Worm (Caenorhabditis elegans) whole organism, dauer: Measurements from ENCODE around the gene set-8.
"Not testable (repeated sequence)": the region's sequence is repeated elsewhere in the genome, so short reads cannot be mapped to it uniquely, and the experiment has no call there.

Source experiments
- unc-62 ChIP-seq: sonication (generic microtip); optimal IDR thresholded peaks from 2 replicates; lab custom pipeline; 2017; ENCODE audit warnings: missing biosample characterization, missing genetic modification reagents, missing genetic modification characterization

set-8 gene

DNA sequence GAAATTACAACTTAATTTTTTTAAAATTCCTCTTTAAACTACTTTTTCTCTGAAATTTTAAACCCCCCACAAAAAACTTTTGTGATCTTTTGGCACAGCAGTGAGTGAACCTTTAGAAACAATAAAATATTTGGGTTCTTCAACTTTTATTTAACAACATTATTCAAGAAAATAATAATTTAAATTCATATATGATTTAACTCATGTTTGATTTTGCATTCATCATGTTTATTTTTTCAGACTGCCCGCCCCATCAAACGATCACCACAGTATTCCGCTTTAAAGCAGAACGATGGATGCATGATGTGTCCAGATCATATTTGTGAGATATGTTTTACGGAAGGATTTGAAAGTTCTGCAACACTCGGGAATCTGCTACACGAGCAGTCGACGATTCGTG lies at the start of gene set-8:
TSS of gene set-8 (plus strand) at position 301 of the 400 bp plus-strand sequence.
- no peak for TF ChIP-seq unc-62 (GFP tag; lab: Kevin White, UChicago)

DNA sequence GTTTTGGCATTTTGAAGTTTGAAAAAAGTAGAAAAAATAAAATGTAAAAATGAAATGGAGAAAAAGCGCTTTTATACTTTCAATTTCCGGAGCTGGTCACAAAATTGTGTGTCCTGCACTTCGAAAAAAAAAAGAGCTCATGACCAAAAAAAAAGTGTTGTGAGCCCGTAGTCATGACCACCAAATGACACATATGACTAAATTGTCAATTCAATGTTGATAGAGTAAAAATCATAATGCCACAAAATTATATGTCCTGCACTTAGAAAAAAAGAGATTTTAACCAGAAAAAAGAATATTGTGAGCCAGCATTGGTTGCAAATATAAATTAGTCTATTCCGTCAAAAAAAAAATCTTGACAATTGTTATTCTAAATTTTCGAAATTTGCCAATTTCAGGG lies 47.3 kb upstream of the set-8 start, which contains the start of gene F02C12.2:
TSS of gene F02C12.2 (minus strand) at position 101 of the 400 bp plus-strand sequence.
- TF ChIP-seq unc-62 (GFP tag; lab: Kevin White, UChicago): no peak

DNA sequence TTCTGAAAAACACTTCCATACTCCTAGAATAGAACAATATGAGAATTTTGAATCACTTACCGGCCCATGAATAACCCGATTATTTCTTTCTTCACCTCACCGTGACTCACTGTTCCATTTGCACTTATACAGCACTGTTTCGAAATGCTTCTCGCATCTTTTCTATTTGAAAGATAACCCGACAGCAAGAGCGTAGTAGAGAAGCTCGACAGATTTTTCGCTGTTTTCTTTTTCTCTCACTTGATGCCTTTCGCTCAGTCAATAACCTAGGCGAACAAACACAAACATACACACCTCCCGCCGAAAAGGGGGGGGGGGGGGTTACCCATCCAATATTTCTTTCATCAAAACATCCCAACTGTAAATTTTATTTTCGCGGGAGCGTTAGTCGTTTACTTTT lies 45.2 kb upstream of the set-8 start:
- no peak for TF ChIP-seq unc-62 (GFP tag; lab: Kevin White, UChicago)

DNA sequence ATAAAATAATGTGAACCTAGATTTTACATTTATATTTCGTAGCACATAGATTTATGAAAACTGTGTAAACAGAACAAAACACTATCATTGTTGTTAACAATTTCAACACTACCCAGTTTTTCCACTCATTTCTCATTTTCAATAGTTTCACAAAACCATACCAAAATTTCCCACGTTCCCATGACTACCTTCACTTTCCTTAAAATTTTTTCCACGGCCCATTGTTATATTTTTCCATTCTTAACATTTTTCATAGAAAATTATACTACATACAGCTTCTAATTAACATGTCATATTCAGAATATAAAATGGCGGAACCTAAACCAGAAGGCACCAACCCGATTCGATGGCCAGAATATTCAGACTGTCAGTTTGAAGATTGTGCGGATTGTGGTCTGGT lies 44.7 kb upstream of the set-8 start, which contains the start of gene F02C12.1:
TSS of gene F02C12.1 (plus strand) at position 301 of the 400 bp plus-strand sequence.
- TF ChIP-seq unc-62 (GFP tag; lab: Kevin White, UChicago): no peak

DNA sequence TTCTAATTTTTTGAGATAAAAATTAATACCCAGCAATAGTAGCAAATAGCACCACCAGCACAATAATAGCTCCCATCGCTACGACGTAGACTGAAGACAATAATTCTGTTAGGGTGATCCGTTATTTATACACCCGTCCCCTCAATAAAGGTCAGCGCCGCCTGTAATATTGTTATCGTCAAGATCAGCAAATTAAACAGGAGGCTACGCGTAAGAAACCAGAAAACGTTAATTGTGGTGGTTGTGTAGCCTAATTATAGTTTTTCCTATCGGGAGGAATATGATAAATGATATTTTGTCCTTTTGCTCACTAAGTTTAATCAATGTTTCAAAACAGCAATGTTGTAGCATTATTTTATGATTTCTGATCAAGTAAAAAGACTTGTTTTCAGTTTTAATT lies 37.0 kb upstream of the set-8 start, which contains the start of the genes cyp-13B1 and C29F7.1:
TSS of gene cyp-13B1 (minus strand) at position 101 of the 400 bp plus-strand sequence.
TSS of gene C29F7.1 (plus strand) at position 394 of the 400 bp plus-strand sequence.
- no peak for TF ChIP-seq unc-62 (GFP tag; lab: Kevin White, UChicago)

DNA sequence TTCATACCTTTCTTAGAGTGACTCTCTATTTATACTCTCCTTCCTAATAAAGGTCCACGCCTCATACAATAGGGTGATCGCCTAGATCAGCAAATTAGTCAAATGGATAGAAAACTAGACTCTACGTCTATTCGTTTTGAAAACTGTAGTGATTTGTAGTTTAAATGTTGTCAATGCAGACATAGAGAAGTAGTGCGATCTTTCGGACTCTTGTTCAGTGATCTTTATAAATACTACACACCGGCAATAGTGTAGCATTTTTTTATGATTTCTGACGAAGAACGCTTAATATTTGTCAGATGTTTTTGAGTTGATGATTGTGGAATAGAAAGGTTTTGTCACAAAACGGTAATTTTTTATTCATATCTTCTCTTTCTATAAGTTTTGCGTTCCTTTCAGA lies 35.2 kb upstream of the set-8 start:
- TF ChIP-seq unc-62 (GFP tag; lab: Kevin White, UChicago): no peak

DNA sequence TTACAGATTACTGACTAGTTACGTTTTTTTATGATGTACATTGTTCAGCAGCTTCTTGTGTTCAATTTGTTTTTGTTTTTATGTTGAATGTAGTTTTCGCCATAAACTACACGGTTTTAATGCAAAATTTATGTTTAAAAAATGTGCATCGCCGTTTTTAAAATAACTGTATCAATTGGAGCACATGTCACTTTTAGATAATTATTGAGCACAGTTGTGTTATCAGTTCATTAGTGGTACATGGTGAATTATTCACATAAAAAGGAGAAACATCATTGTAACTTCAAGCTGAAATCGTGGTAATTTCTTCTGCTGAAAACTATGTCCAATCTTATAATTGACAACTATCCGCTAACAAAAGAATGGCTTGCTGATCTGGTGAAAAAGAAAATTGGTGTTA lies 34.2 kb upstream of the set-8 start:
- TF ChIP-seq unc-62 (GFP tag; lab: Kevin White, UChicago): no peak

DNA sequence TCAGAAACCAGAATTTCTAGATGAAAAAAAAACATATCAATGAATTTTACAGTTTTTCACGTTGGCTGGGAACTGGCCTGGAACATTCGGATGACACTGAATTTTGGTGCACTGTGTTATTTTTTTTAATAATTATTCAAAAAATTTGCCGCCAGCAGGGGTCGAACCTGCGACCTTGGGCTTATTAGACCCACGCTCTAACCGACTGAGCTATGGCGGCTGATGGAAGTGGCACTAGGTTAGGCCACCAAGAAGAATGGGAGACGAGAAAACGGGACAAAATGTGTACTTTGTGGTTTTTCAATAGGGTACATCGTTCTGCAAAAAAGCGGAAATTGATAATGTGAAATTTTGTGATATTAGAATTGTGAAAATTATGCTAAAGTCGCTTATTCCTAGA lies 31.5 kb upstream of the set-8 start:
- no peak for TF ChIP-seq unc-62 (GFP tag; lab: Kevin White, UChicago)

DNA sequence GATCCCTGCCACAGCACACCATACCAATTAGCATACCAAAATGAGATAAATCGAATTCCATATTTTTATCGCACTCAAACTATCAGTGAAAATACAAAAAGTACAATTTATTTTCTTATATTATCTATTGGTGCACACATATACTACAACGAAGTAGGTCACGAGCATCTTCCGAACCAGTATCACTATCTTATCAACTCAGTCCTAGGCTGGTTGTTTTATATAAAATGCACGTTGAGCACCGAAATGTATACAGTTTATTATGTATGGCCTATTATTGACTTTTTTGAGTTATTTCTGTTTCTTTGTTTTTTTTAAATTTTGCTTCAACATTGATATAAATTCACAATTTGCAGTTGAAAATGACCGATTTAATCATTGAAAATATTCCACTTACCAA lies 30.8 kb upstream of the set-8 start, which contains the start of gene C29F7.2:
TSS of gene C29F7.2 (plus strand) at position 357 of the 400 bp plus-strand sequence.
- TF ChIP-seq unc-62 (GFP tag; lab: Kevin White, UChicago): no peak

DNA sequence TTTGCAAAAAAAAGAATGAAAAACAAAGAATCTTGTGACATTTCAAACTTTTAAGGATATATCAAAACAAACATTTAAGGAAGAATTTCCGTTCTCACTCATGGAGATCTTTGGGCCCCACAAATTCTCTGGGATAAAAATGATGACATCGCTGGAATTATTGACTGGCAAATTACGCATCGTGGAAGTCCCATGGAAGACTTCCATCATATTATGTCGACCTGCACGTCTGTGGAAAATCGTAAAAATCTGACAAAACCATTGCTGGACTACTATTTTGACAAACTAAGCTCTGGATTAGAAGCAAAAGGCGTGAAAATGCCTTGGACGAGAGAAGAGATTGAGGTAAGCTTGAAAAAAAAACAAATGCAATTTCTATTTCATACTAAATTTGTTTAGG lies 29.0 kb upstream of the set-8 start:
- TF ChIP-seq unc-62 (GFP tag; lab: Kevin White, UChicago): no peak

DNA sequence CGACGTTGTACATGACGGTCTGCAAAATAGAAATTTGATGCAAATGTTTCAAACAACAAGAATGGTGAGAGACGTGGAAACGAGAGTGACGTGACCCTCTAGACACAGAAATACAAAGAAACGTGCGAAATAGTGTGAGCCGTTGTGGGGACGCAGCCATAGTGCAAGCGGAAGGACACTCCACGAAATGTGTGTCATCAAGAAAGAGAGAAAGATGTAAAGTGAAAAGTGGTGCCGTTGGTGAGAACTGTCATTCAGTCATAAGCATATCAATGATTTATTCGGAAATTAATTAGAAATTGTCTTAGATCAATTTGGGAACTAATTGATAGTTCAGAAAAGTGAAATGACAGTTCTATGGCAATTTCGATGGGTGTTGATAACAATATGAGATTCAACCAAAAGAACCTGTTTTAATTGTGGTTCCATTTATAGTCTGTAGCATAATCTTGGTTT lies 26.6 kb upstream of the set-8 start, which contains the start of gene C29F7.3:
TSS of gene C29F7.3 (minus strand) at position 51 of the 456 bp plus-strand sequence.
- no peak for TF ChIP-seq unc-62 (GFP tag; lab: Kevin White, UChicago)

DNA sequence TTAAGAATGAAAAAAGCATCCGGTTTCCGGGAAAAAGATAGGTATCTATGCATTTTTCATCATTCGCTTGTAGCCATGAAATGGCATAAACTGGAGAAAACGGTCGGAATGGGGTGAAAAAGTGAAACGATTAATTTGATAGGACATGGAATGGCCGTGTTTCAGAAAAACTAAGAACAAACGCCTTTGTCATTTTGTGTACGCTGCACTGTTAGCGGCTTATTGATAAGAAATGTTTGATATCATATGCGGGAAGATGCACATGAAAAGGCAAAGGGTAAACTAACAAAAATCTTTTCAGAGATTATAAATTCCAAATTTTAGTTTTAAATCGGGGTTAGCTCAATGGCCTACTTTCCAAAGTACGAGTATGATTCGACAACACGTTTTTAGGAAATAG lies 25.4 kb upstream of the set-8 start:
- TF ChIP-seq unc-62 (GFP tag; lab: Kevin White, UChicago): no peak

DNA sequence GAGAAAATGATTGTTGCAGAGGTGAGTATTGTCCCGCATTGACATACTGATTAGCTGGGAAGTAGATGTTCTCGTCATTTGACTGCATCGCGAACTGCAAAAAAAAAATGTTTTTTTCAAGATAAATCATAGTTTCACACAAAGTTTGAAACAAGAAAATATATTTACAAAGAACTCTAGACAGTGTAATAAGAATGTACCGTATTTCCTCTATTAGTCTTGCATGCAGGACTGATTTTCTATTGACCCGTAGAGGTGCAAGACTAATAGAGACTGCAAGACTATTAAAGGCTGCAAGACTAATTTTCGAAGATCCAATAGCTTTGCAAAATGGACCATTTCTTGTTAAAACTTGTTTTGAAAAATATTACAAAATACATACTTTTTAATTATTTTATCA lies 23.2 kb upstream of the set-8 start, which contains the start of gene fkh-3:
TSS of gene fkh-3 (minus strand) at position 101 of the 400 bp plus-strand sequence.
- no peak for TF ChIP-seq unc-62 (GFP tag; lab: Kevin White, UChicago)

DNA sequence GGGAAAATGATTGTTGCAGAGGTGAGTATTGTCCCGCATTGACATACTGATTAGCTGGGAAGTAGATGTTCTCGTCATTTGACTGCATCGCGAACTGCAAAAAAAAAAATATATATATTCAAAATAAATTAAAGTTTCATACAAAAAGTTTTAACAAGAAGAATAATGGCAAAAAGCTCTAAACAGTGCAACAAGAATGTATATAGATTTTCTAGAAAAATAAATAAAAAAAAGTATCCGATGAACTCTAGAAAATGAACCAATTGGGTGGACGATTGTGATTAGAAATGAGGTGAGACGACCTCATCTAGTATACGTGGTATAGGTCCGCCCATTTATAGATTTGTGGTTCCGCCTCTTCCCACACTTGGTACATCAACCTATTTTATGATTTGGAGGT lies 17.8 kb upstream of the set-8 start, which contains the start of gene fkh-4:
TSS of gene fkh-4 (minus strand) at position 101 of the 400 bp plus-strand sequence.
- not testable (repeated sequence) for TF ChIP-seq unc-62 (GFP tag; lab: Kevin White, UChicago)

DNA sequence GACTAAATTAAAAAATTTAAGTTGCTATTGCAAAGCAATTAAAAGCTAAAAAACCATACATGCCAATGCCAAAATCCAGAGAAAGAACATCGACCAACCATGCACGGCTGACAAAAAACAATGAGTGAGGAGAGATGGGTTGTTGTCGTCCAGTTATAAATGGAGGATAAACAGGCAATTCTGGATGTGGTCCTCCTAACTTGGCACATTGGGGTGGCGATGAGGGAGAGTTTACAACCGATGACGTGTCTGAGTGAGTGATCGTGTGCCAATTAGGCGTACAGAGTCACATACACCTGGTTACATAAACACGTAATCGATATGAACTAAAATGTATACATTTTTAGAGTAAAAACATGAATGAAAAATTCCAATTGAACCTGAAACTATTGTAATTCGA lies 15.1 kb upstream of the set-8 start, which contains the start of gene C29F7.10:
TSS of gene C29F7.10 (minus strand) at position 101 of the 400 bp plus-strand sequence.
- not testable (repeated sequence) for TF ChIP-seq unc-62 (GFP tag; lab: Kevin White, UChicago)

DNA sequence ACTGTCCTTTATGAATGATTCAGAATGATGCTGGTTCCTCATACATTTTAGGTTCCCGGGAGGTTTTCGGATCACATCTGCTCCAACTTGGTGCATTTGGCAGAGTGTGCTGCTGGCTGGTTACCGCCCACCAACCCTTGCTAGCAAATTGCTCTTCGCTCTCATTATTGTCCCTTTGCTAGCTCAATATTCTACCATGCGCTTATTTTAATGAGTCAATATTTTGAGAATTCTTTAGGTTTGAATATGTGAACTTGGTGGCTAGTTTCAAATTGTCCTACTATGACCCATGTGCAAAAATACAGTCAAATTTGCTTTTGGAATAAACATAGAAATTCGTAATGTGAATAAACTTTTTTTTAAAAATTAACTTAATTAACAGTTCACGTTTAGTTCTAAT lies 11.4 kb upstream of the set-8 start:
- no peak for TF ChIP-seq unc-62 (GFP tag; lab: Kevin White, UChicago)
